Worm (Caenorhabditis elegans): ENCODE data around the gene pigt-1.

The pigt-1 gene

DNA sequence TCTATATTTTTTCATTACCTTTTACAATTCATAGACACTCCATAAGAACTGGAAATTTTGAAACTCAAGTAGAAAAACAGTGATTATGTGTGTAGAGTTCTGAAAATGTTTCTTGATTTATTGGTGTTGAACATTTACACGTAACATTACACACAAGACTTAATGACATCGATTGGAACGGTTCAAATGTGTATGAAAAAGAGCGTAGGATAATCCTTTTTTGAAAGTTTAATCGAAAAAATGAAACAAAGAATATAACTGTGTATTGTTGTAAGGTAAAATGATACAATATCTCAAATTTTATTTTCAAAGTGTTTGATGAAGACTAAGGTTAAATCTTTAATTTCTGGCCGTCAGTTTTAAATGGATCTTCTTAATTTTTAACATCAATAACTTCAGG is 22.5 kb upstream of the pigt-1 start, which contains the start of gene fig-1:
Gene fig-1 (minus strand): TSS at position 101 of the 400 bp plus-strand sequence.
- TF ChIP-seq aptf-2 (GFP tag; conservative IDR thresholded peaks at IDR 0.05), result no peak
- no peak for TF ChIP-seq unc-130 (GFP tag; optimal IDR thresholded peaks at IDR 0.05)
- TF ChIP-seq F10E7.11 (tag; optimal IDR thresholded peaks at IDR 0.05), result no peak
- TF ChIP-seq hlh-26 (GFP tag; conservative IDR thresholded peaks at IDR 0.05), result no peak
- no peak for TF ChIP-seq madf-6 (GFP tag; IDR thresholded peaks at IDR 0.05)
- TF ChIP-seq C17E4.6 (GFP tag; IDR thresholded peaks at IDR 0.05), result no peak
- TF ChIP-seq nfya-2 (GFP tag; IDR thresholded peaks at IDR 0.05), result no peak
- TF ChIP-seq lag-1 (GFP tag; IDR thresholded peaks at IDR 0.05), result no peak
- no peak for TF ChIP-seq ztf-3 (GFP tag; optimal IDR thresholded peaks at IDR 0.05)
- TF ChIP-seq lin-54 (GFP tag; optimal IDR thresholded peaks at IDR 0.05), result no peak
- TF ChIP-seq akir-1 (GFP tag; optimal IDR thresholded peaks at IDR 0.05), result no peak
- TF ChIP-seq attf-5 (GFP tag; optimal IDR thresholded peaks at IDR 0.05), result no peak
- no peak for TF ChIP-seq Y67H2A.10 (GFP tag; conservative IDR thresholded peaks at IDR 0.05)
- TF ChIP-seq lin-40 (tag; optimal IDR thresholded peaks at IDR 0.05), result no peak
- no peak for TF ChIP-seq ztf-18 (tag; optimal IDR thresholded peaks at IDR 0.05)
- no peak for TF ChIP-seq ztf-25 (GFP tag; IDR thresholded peaks at IDR 0.05)
- no peak for TF ChIP-seq B0019.2 (GFP tag; conservative IDR thresholded peaks at IDR 0.05)

DNA sequence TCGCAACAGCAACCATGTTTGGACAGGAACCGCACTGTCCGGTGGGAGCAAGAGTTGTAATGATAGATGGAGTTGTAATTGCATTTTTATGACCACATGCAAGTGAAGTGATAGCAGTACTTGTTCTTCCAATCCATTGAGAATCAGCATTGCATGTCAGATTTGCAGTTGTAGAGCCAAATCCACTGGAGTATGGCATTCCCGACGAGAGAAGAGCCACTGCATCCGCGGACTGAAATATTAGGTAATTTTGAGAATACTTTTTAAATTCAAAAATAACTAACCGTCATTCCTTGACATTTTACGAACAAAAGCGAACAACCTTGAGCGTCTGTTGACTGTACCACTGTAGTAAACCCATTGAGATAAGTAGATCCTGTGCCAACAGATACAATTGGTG is 16.5 kb upstream of the pigt-1 start:
- TF ChIP-seq snpc-4 (GFP tag; optimal IDR thresholded peaks at IDR 0.05), result no peak
- TF ChIP-seq snpc-4 (tag; optimal IDR thresholded peaks at IDR 0.05), result no peak

DNA sequence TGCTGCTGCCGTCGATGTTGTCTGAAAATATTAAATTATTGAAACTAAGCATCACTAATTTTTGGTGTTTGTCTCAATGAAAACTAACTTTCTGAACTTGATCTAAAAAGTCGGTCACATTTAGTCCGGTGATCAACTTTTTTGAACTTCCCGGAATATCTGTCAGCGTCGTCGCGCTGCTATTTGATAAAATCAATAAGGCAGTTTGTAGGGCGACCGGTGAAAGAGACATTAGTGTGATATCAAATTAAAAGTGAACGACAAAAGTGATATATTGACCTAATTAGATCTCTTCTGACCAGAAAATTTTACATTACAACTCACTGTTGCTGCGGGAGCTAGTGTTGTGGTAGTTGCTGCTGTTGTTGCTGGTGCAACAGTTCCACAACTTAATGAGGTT is 12.3 kb upstream of the pigt-1 start:
- TF ChIP-seq hlh-12 (tag; optimal IDR thresholded peaks at IDR 0.05), result no peak
- no peak for TF ChIP-seq F10E7.11 (tag; optimal IDR thresholded peaks at IDR 0.05)
- no peak for TF ChIP-seq aptf-3 (GFP tag; IDR thresholded peaks at IDR 0.05)

DNA sequence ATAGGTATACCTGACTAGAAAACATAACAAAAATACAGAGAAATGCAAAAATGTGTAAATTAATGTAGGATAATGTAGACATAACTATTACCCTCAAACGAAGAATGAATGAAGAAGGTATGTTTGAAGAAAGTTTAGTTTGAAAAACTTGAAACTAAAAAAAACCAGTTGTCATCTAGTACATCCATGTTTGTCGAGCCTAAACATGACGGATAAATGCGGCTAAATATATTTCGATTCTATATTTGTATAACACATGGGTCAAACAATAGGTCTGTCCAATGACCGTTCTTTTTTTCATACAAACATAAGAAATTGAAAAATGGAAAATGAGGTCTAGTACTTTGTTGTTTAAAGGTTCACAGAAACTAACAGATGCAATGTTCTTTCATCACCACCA is 11.4 kb upstream of the pigt-1 start, which contains the start of gene F17C11.22:
Gene F17C11.22 (minus strand): TSS at position 101 of the 400 bp plus-strand sequence.
- TF ChIP-seq pbrm-1 (GFP tag; IDR thresholded peaks at IDR 0.05), result no peak

DNA sequence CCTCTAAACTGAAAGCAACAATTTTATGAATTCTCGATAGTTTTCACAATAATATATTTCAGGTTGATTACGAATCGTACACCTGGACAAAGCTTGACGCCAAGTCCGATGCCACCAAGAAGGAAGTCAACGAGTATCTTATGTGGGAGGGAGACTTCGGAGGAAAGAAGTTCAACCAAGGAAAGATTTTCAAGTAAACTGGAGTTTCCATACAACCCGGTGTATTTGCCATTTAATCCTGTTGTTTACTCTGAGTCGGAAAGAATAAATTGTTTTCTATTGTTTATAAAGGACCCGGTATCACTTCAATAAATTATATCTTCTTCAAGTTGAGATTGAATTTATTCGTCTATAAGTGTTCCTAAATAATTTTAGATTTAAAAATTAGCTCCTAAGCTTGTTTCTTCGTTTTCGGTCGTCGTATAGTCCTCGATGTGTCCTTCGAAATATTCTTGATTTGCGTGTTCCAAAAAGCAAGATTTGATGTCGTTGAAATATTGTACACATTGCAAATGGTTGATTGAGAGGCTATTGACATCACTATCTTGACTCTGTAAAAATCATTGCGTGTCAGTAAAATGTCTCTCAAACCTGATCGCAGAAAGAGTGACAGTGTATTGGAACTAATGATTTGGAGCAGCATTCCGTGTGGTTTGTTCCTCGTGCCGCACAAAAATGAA is 9.1 kb upstream of the pigt-1 start:
- TF ChIP-seq F39B2.1 (GFP tag; IDR thresholded peaks at IDR 0.05) (peak; percentile 56; the same call in 1 of the 2 replicates), hlh-26 (GFP tag; conservative IDR thresholded peaks at IDR 0.05) (no peak), rec-8 (tag; optimal IDR thresholded peaks at IDR 0.05) (no peak), repo-1 (tag; optimal IDR thresholded peaks at IDR 0.05) (peak; percentile 74), madf-8 (GFP tag; conservative IDR thresholded peaks at IDR 0.05) (no peak), attf-3 (GFP tag; conservative IDR thresholded peaks at IDR 0.05) (no peak), Y79H2A.3 (GFP tag; conservative IDR thresholded peaks at IDR 0.05) (no peak), zfh-2 (GFP tag; conservative IDR thresholded peaks at IDR 0.05) (no peak), athp-1 (tag; optimal IDR thresholded peaks at IDR 0.05) (peak; percentile 24), aptf-3 (GFP tag; IDR thresholded peaks at IDR 0.05) (no peak), him-1 (tag; optimal IDR thresholded peaks at IDR 0.05) (peak; percentile 76), hrde-1 (tag; optimal IDR thresholded peaks at IDR 0.05; ENCODE audit: borderline replicate concordance) (peak; percentile 43), ceh-100 (GFP tag; IDR thresholded peaks at IDR 0.05) (0 out of 2 replicates have a peak, but pooled peaks have one; percentile 18), efl-1 (GFP tag; optimal IDR thresholded peaks at IDR 0.05) (no peak), ceh-58 (GFP tag; IDR thresholded peaks at IDR 0.05) (no peak), B0336.3 (GFP tag; IDR thresholded peaks at IDR 0.05) (no peak; the same call in 1 of the 2 replicates), mxl-1 (tag; optimal IDR thresholded peaks at IDR 0.05) (no peak), mcd-1 (GFP tag; IDR thresholded peaks at IDR 0.05) (peak; percentile 22; the same call in 1 of the 2 replicates), tlf-1 (GFP tag; optimal IDR thresholded peaks at IDR 0.05) (peak; percentile 50), lin-26 (GFP tag; IDR thresholded peaks at IDR 0.05) (peak; percentile 17; the same call in 1 of the 2 replicates), atf-7 (tag; optimal IDR thresholded peaks at IDR 0.05) (peak; percentile 78), Y95B8A.8 (GFP tag; IDR thresholded peaks at IDR 0.05) (peak; percentile 37; the same call in 1 of the 2 replicates), unc-130 (GFP tag; optimal IDR thresholded peaks at IDR 0.05) (peak; percentile 51)
